Fruit fly (Drosophila melanogaster) whole organism, embryonic: ENCODE data around the gene BuGZ.
A peak's percentile ranks its signal among the peaks of the same experiment; 100 is the strongest.

ENCODE experiments used
- Ada2b ChIP-seq: fragments of 200-800 bp; sonication (Bioruptor generic); IDR thresholded peaks from 2 replicates; pipeline ENCODE4 v1.3.6; 2022; ENCODE audit warnings: missing biosample characterization, missing genetic modification characterization
- Asciz ChIP-seq: fragments of 200-800 bp; sonication (Bioruptor generic); optimal IDR thresholded peaks from 2 replicates; lab custom pipeline; 2017; ENCODE audit warnings: missing biosample characterization, mild to moderate bottlenecking, missing genetic modification characterization, missing genetic modification reagents
- CG10431 ChIP-seq: fragments of 200-800 bp; sonication (Bioruptor generic); optimal IDR thresholded peaks from 3 replicates; lab custom pipeline; 2018; ENCODE audit warnings: missing biosample characterization, mild to moderate bottlenecking, missing genetic modification characterization
- CG10959 ChIP-seq: fragments of 200-800 bp; sonication (Bioruptor generic); IDR thresholded peaks from 2 replicates; pipeline ENCODE4 v1.3.6; 2022; ENCODE audit warnings: missing biosample characterization, missing genetic modification characterization
- CG11456 ChIP-seq: fragments of 200-800 bp; sonication (Bioruptor generic); IDR thresholded peaks from 3 replicates; pipeline ENCODE4 v1.3.6; 2022; ENCODE audit warnings: missing biosample characterization, missing genetic modification characterization
- CG12155 ChIP-seq: fragments of 200-800 bp; sonication (Bioruptor generic); optimal IDR thresholded peaks from 3 replicates; lab custom pipeline; 2016; ENCODE audit warnings: missing biosample characterization, missing genetic modification characterization
- CG1602 ChIP-seq: fragments of 200-800 bp; sonication (Bioruptor generic); optimal IDR thresholded peaks from 3 replicates; lab custom pipeline; 2016; ENCODE audit warnings: missing biosample characterization, missing genetic modification characterization
- CG1647 ChIP-seq: fragments of 200-800 bp; sonication (Bioruptor generic); optimal IDR thresholded peaks from 3 replicates; lab custom pipeline; 2016; ENCODE audit warnings: missing biosample characterization, missing genetic modification characterization
- CG18262 ChIP-seq: fragments of 200-800 bp; optimal IDR thresholded peaks from 3 replicates; lab custom pipeline; 2019; ENCODE audit warnings: missing biosample characterization, mild to moderate bottlenecking, missing genetic modification characterization, moderate library complexity
- CG1832 ChIP-seq: fragments of 200-800 bp; sonication (Bioruptor generic); optimal IDR thresholded peaks from 2 replicates; lab custom pipeline; 2017; ENCODE audit warnings: missing biosample characterization, mild to moderate bottlenecking, missing genetic modification characterization, inconsistent platforms
- CG2678 ChIP-seq: fragments of 200-800 bp; sonication (Bioruptor generic); optimal IDR thresholded peaks from 3 replicates; lab custom pipeline; 2019; ENCODE audit warnings: missing biosample characterization, mild to moderate bottlenecking, missing genetic modification characterization, moderate library complexity
- CG2875 ChIP-seq: fragments of 200-800 bp; sonication (Bioruptor generic); optimal IDR thresholded peaks from 2 replicates; lab custom pipeline; 2017; ENCODE audit warnings: missing biosample characterization, mild to moderate bottlenecking, missing genetic modification characterization, missing genetic modification reagents
- CG3163 ChIP-seq: fragments of 200-800 bp; sonication (Bioruptor generic); optimal IDR thresholded peaks from 3 replicates; lab custom pipeline; 2016; ENCODE audit warnings: missing biosample characterization, missing genetic modification characterization
- CG33213 ChIP-seq: fragments of 200-800 bp; sonication (Bioruptor generic); optimal IDR thresholded peaks from 3 replicates; lab custom pipeline; 2016; ENCODE audit warnings: missing biosample characterization, missing genetic modification characterization
- CG3407 ChIP-seq: fragments of 200-800 bp; sonication (Bioruptor generic); optimal IDR thresholded peaks from 2 replicates; lab custom pipeline; 2018; ENCODE audit warnings: missing biosample characterization, mild to moderate bottlenecking, missing genetic modification characterization
- CG42726 ChIP-seq: fragments of 200-800 bp; sonication (Bioruptor generic); IDR thresholded peaks from 2 replicates; pipeline ENCODE4 v1.3.6; 2022; ENCODE audit warnings: missing biosample characterization, missing genetic modification characterization; ENCODE audit not compliant: partially characterized antibody
- CG4282 ChIP-seq: fragments of 200-800 bp; sonication (Bioruptor generic); optimal IDR thresholded peaks from 2 replicates; lab custom pipeline; 2016; ENCODE audit warnings: missing biosample characterization, missing genetic modification characterization
- CG6254 ChIP-seq: fragments of 200-800 bp; sonication (Bioruptor generic); optimal IDR thresholded peaks from 3 replicates; lab custom pipeline; 2017; ENCODE audit warnings: mild to moderate bottlenecking, missing biosample characterization, missing genetic modification reagents, missing genetic modification characterization
- CG7745 ChIP-seq: fragments of 200-800 bp; sonication (Bioruptor generic); optimal IDR thresholded peaks from 2 replicates; lab custom pipeline; 2018; ENCODE audit warnings: missing biosample characterization, mild to moderate bottlenecking, missing genetic modification characterization, moderate library complexity
- CG7928 ChIP-seq: fragments of 200-800 bp; sonication (Bioruptor generic); optimal IDR thresholded peaks from 2 replicates; lab custom pipeline; 2017; ENCODE audit warnings: missing biosample characterization, mild to moderate bottlenecking, missing genetic modification characterization
- CG8089 ChIP-seq: fragments of 200-800 bp; sonication (Bioruptor generic); optimal IDR thresholded peaks from 3 replicates; lab custom pipeline; 2016; ENCODE audit warnings: missing biosample characterization, missing genetic modification characterization
- CHES-1-like ChIP-seq: fragments of 200-800 bp; sonication (Bioruptor generic); optimal IDR thresholded peaks from 2 replicates; lab custom pipeline; 2016; ENCODE audit warnings: missing biosample characterization, missing genetic modification characterization
- Dref ChIP-seq: fragments of 200-800 bp; sonication (Bioruptor generic); IDR thresholded peaks from 2 replicates; pipeline ENCODE4 v1.3.6; 2022; ENCODE audit warnings: missing biosample characterization, missing genetic modification characterization
- E2f1 ChIP-seq: fragments of 200-800 bp; sonication (Bioruptor generic); IDR thresholded peaks from 2 replicates; pipeline ENCODE4 v1.3.6; 2022; ENCODE audit warnings: missing biosample characterization, missing genetic modification characterization
- Fer1 ChIP-seq: fragments of 200-800 bp; sonication (Bioruptor generic); optimal IDR thresholded peaks from 2 replicates; lab custom pipeline; 2017; ENCODE audit warnings: missing biosample characterization, mild to moderate bottlenecking, missing genetic modification characterization
- Fer2 ChIP-seq: fragments of 200-800 bp; sonication (Bioruptor generic); optimal IDR thresholded peaks from 2 replicates; lab custom pipeline; 2018; ENCODE audit warnings: missing biosample characterization, mild to moderate bottlenecking, missing genetic modification characterization, moderate library complexity
- H15 ChIP-seq: fragments of 200-800 bp; sonication (Bioruptor generic); IDR thresholded peaks from 3 replicates; pipeline ENCODE4 v1.3.6; 2022; ENCODE audit warnings: missing biosample characterization, missing genetic modification characterization
- HLH3B ChIP-seq: fragments of 200-800 bp; sonication (Bioruptor generic); IDR thresholded peaks from 2 replicates; pipeline ENCODE4 v1.3.6; 2022; ENCODE audit warnings: missing biosample characterization, missing genetic modification characterization
- Hand ChIP-seq: fragments of 200-800 bp; sonication (Bioruptor generic); optimal IDR thresholded peaks from 2 replicates; lab custom pipeline; 2017; ENCODE audit warnings: mild to moderate bottlenecking, missing biosample characterization, missing genetic modification reagents, missing genetic modification characterization
- Hmr ChIP-seq: fragments of 200-800 bp; sonication (Bioruptor generic); optimal IDR thresholded peaks from 3 replicates; lab custom pipeline; 2017; ENCODE audit warnings: mild to moderate bottlenecking, missing biosample characterization, missing genetic modification reagents, missing genetic modification characterization
- MESR4 ChIP-seq: fragments of 200-800 bp; sonication (Bioruptor generic); optimal IDR thresholded peaks from 2 replicates; lab custom pipeline; 2018; ENCODE audit warnings: missing biosample characterization, mild to moderate bottlenecking, missing genetic modification characterization, moderate library complexity
- Ptx1 ChIP-seq: fragments of 200-800 bp; sonication (Bioruptor generic); IDR thresholded peaks from 2 replicates; pipeline ENCODE4 v1.3.6; 2022; ENCODE audit warnings: missing biosample characterization, missing genetic modification characterization
- Sin3A ChIP-seq: fragments of >200 bp; optimal IDR thresholded peaks from 2 replicates; lab custom pipeline; 2018
- Usf ChIP-seq: fragments of 200-800 bp; sonication (Bioruptor generic); optimal IDR thresholded peaks from 2 replicates; lab custom pipeline; 2017; ENCODE audit warnings: missing genotype, missing biosample characterization, missing genetic modification characterization
- YL-1 ChIP-seq: fragments of 200-800 bp; sonication (Bioruptor generic); optimal IDR thresholded peaks from 3 replicates; lab custom pipeline; 2017; ENCODE audit warnings: missing biosample characterization, mild to moderate bottlenecking, missing genetic modification characterization
- abd-A ChIP-seq: fragments of 200-800 bp; sonication (Bioruptor generic); optimal IDR thresholded peaks from 3 replicates; lab custom pipeline; 2019; ENCODE audit warnings: missing biosample characterization, mild to moderate bottlenecking, missing genetic modification characterization, moderate library complexity
- bcd ChIP-seq: fragments of 200-800 bp; sonication (Bioruptor generic); optimal IDR thresholded peaks from 2 replicates; lab custom pipeline; 2017; ENCODE audit warnings: missing biosample characterization, mild to moderate bottlenecking, missing genetic modification characterization
- bigmax ChIP-seq: fragments of 200-800 bp; sonication (Bioruptor generic); optimal IDR thresholded peaks from 2 replicates; lab custom pipeline; 2018; ENCODE audit warnings: missing biosample characterization, mild to moderate bottlenecking, missing genetic modification characterization
- chn ChIP-seq: fragments of 200-800 bp; sonication (Bioruptor generic); optimal IDR thresholded peaks from 2 replicates; lab custom pipeline; 2016; ENCODE audit warnings: missing biosample characterization, missing genetic modification characterization
- fu2 ChIP-seq: fragments of 200-800 bp; sonication (Bioruptor generic); optimal IDR thresholded peaks from 2 replicates; lab custom pipeline; 2016; ENCODE audit warnings: missing biosample characterization, missing genetic modification characterization
- gem ChIP-seq: fragments of 200-800 bp; sonication (Bioruptor generic); optimal IDR thresholded peaks from 2 replicates; lab custom pipeline; 2019; ENCODE audit warnings: missing biosample characterization, mild to moderate bottlenecking, missing genetic modification characterization, moderate library complexity
- hbn ChIP-seq: fragments of 200-800 bp; sonication (Bioruptor generic); IDR thresholded peaks from 2 replicates; pipeline ENCODE4 v1.3.6; 2022; ENCODE audit warnings: missing biosample characterization, missing genetic modification characterization; ENCODE audit not compliant: partially characterized antibody
- knrl ChIP-seq: fragments of 200-800 bp; sonication (Bioruptor generic); IDR thresholded peaks from 3 replicates; pipeline ENCODE4 v1.3.6; 2022; ENCODE audit warnings: missing biosample characterization, missing genetic modification characterization; ENCODE audit not compliant: partially characterized antibody
- lov ChIP-seq, 2 experiments: fragments of 200-800 bp in 1 of 2; fragments of >200 bp in 1 of 2; sonication (Bioruptor generic) in 1 of 2; IDR thresholded peaks in 1 of 2; optimal IDR thresholded peaks in 1 of 2; 2 replicates in 1 of 2; 3 replicates in 1 of 2; pipeline versions ENCODE4 v1.3.6 to Lab custom; 2017 to 2022; ENCODE audit warnings: missing biosample characterization in 1 of 2, missing genetic modification characterization in 1 of 2
- odd ChIP-seq: fragments of 200-800 bp; sonication (Bioruptor generic); optimal IDR thresholded peaks from 2 replicates; lab custom pipeline; 2017; ENCODE audit warnings: missing biosample characterization, mild to moderate bottlenecking, missing genetic modification characterization
- pb ChIP-seq: fragments of 200-800 bp; sonication (Bioruptor generic); optimal IDR thresholded peaks from 3 replicates; lab custom pipeline; 2016; ENCODE audit warnings: missing biosample characterization, missing genetic modification characterization
- pum ChIP-seq: fragments of 200-800 bp; sonication (Bioruptor generic); optimal IDR thresholded peaks from 2 replicates; lab custom pipeline; 2016; ENCODE audit warnings: missing biosample characterization, missing genetic modification characterization
- schlank ChIP-seq: fragments of 200-800 bp; sonication (Bioruptor generic); optimal IDR thresholded peaks from 2 replicates; lab custom pipeline; 2018; ENCODE audit warnings: missing biosample characterization, mild to moderate bottlenecking, missing genetic modification characterization
- sima ChIP-seq: fragments of 200-800 bp; sonication (Bioruptor generic); optimal IDR thresholded peaks from 2 replicates; lab custom pipeline; 2016; ENCODE audit warnings: missing biosample characterization, missing genetic modification characterization
- tll ChIP-seq, 2 experiments: fragments of 200-800 bp in 1 of 2; fragments of >200 bp in 1 of 2; sonication (Bioruptor generic) in 1 of 2; optimal IDR thresholded peaks; 2 replicates each; lab custom pipeline; 2017 to 2019; ENCODE audit warnings: missing biosample characterization in 2 of 2, missing genetic modification characterization in 2 of 2, mild to moderate bottlenecking in 1 of 2, moderate library complexity in 1 of 2
- unc-4 ChIP-seq: fragments of 200-800 bp; sonication (Bioruptor generic); IDR thresholded peaks from 2 replicates; pipeline ENCODE4 v1.3.6; 2022; ENCODE audit warnings: missing biosample characterization, missing genetic modification characterization; ENCODE audit not compliant: partially characterized antibody

The BuGZ gene

DNA sequence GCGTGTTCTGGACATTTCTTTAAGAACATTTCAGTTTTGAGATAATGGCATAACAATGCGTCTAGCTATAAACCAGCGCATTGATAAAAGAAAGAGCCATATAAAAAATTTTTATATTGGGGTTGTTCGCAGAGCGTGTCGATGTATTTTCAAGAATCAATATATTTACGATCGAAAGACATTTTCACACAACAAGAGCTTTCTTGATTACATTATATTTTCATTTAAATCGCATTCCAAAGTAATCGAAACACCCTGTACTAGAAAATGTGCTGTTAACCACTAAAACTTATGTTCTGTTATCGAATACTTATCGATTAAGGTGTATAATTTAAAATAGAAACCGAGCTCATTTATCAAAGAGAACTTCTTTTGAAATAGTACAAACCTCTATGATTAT lies 39.5 kb upstream of the BuGZ start (continued):
- TF ChIP-seq lov (optimal IDR thresholded peaks at IDR 0.05; lab: Kevin White, UChicago), result no peak
- no peak for TF ChIP-seq lov (GFP tag; IDR thresholded peaks at IDR 0.05; lab: Robert Waterston, UW)
- no peak for TF ChIP-seq YL-1 (GFP tag; lab: Kevin White, UChicago)
- TF ChIP-seq CG7745 (tag; lab: Kevin White, UChicago), result no peak
- TF ChIP-seq CG10959 (GFP tag; lab: Robert Waterston, UW), result no peak
- no peak for TF ChIP-seq pum (GFP tag; lab: Kevin White, UChicago)
- TF ChIP-seq CG1602, result no peak
- TF ChIP-seq H15 (GFP tag; lab: Robert Waterston, UW), result no peak
- TF ChIP-seq Hmr (GFP tag; lab: Kevin White, UChicago), result peak; percentile 34
- TF ChIP-seq Hand (GFP tag; lab: Kevin White, UChicago), result no peak
- no peak for TF ChIP-seq odd (GFP tag; lab: Kevin White, UChicago)
- TF ChIP-seq bcd (GFP tag; lab: Kevin White, UChicago), result no peak
- peak; percentile 25; the same call in 1 of the 2 replicates for TF ChIP-seq HLH3B (GFP tag; lab: Robert Waterston, UW)
- no peak for TF ChIP-seq unc-4
- no peak for TF ChIP-seq CG1832 (GFP tag; lab: Kevin White, UChicago)
- peak; percentile 8 for TF ChIP-seq CG3163 (GFP tag; lab: Kevin White, UChicago)
- TF ChIP-seq CG12155 (GFP tag; lab: Kevin White, UChicago), result peak; percentile 38
- TF ChIP-seq Dref (GFP tag; lab: Robert Waterston, UW), result peak; percentile 59
- no peak for TF ChIP-seq sima (GFP tag; lab: Kevin White, UChicago)
- no peak for TF ChIP-seq abd-A (tag; lab: Kevin White, UChicago)
- no peak; the same call in 1 of the 2 replicates for TF ChIP-seq hbn
- no peak for TF ChIP-seq Usf (GFP tag; lab: Kevin White, UChicago)
- peak; percentile 13 for TF ChIP-seq CG8089 (GFP tag; lab: Kevin White, UChicago)
- TF ChIP-seq E2f1 (GFP tag; lab: Robert Waterston, UW), result no peak
- peak; percentile 58; the same call in 1 of the 2 replicates for TF ChIP-seq Ada2b
- no peak for TF ChIP-seq knrl (GFP tag; lab: Robert Waterston, UW)
- no peak for TF ChIP-seq CG4282 (GFP tag; lab: Kevin White, UChicago)
- TF ChIP-seq fu2 (GFP tag; lab: Kevin White, UChicago), result peak; percentile 30
- no peak for TF ChIP-seq MESR4 (GFP tag; lab: Kevin White, UChicago)
- no peak for TF ChIP-seq Fer2
- TF ChIP-seq Fer1, result no peak
- TF ChIP-seq CG33213 (GFP tag; lab: Kevin White, UChicago), result peak; percentile 25
- no peak for TF ChIP-seq tll (GFP tag; optimal IDR thresholded peaks at IDR 0.05; lab: Kevin White, UChicago)
- TF ChIP-seq schlank, result no peak
- TF ChIP-seq CG3407, result no peak
- TF ChIP-seq Asciz (GFP tag; lab: Kevin White, UChicago), result no peak
- TF ChIP-seq CG6254, result no peak
- TF ChIP-seq Ptx1, result no peak
- no peak for TF ChIP-seq CG42726 (GFP tag; lab: Robert Waterston, UW)
- no peak for TF ChIP-seq bigmax
- no peak for TF ChIP-seq CG2678 (tag; lab: Kevin White, UChicago)
- no peak for TF ChIP-seq CHES-1-like
- no peak for TF ChIP-seq pb (GFP tag; lab: Kevin White, UChicago)
- TF ChIP-seq Sin3A (lab: Kevin White, UChicago), result no peak
- no peak for TF ChIP-seq CG11456
- TF ChIP-seq gem (tag; lab: Kevin White, UChicago), result peak; percentile 70
- no peak for TF ChIP-seq CG18262 (tag; lab: Kevin White, UChicago)
- TF ChIP-seq CG7928, result no peak
- no peak for TF ChIP-seq CG2875 (GFP tag; lab: Kevin White, UChicago)
- peak; percentile 23 for TF ChIP-seq CG1647 (GFP tag; lab: Kevin White, UChicago)
- peak; percentile 11 for TF ChIP-seq chn (GFP tag; lab: Kevin White, UChicago)
- no peak for TF ChIP-seq CG10431 (GFP tag; lab: Kevin White, UChicago)
